Worm (Caenorhabditis elegans) whole organism, late embryonic: ENCODE results near the gene C08E8.2.

Experiments used
- F13H6.1 ChIP-seq: sonication (generic microtip); optimal IDR thresholded peaks from 2 replicates; lab custom pipeline; 2016; ENCODE audit warnings: missing genetic modification characterization, missing compliant biosample characterization
- K02D7.2 ChIP-seq: sonication (generic microtip); optimal IDR thresholded peaks from 2 replicates; lab custom pipeline; 2017; ENCODE audit warnings: mild to moderate bottlenecking, missing genetic modification characterization, missing compliant biosample characterization
- ahr-1 ChIP-seq: sonication (generic microtip); optimal IDR thresholded peaks from 2 replicates; lab custom pipeline; 2016; ENCODE audit warnings: missing genetic modification characterization, missing compliant biosample characterization
- ama-1 ChIP-seq: fragments of 150-350 bp; optimal IDR thresholded peaks from 2 replicates; lab custom pipeline; 2014
- ceh-18 ChIP-seq: sonication (generic microtip); optimal IDR thresholded peaks from 2 replicates; lab custom pipeline; 2016; ENCODE audit warnings: missing genetic modification characterization, missing compliant biosample characterization
- ceh-22 ChIP-seq: sonication (generic microtip); optimal IDR thresholded peaks from 2 replicates; lab custom pipeline; 2017; ENCODE audit warnings: missing biosample characterization, missing genetic modification characterization
- ceh-24 ChIP-seq: sonication (generic microtip); optimal IDR thresholded peaks from 2 replicates; lab custom pipeline; 2016; ENCODE audit warnings: mild to moderate bottlenecking, missing genetic modification characterization, missing compliant biosample characterization
- ceh-30 ChIP-seq: fragments of 150-350 bp; optimal IDR thresholded peaks from 2 replicates; lab custom pipeline; 2014; ENCODE audit warnings: missing biosample characterization, missing genetic modification characterization
- ceh-31 ChIP-seq: sonication (generic microtip); optimal IDR thresholded peaks from 2 replicates; lab custom pipeline; 2016; ENCODE audit warnings: missing genetic modification characterization, missing compliant biosample characterization
- ceh-34 ChIP-seq: sonication (generic microtip); optimal IDR thresholded peaks from 2 replicates; lab custom pipeline; 2016; ENCODE audit warnings: mild to moderate bottlenecking, missing genetic modification characterization, missing compliant biosample characterization
- ceh-45 ChIP-seq: fragments of 200-800 bp; sonication (Bioruptor generic); IDR thresholded peaks from 2 replicates; pipeline ENCODE4 v1.3.6; 2022; ENCODE audit warnings: missing genetic modification reagents, missing genetic modification characterization, missing compliant biosample characterization
- ceh-9 ChIP-seq: sonication (generic microtip); optimal IDR thresholded peaks from 2 replicates; lab custom pipeline; 2016; ENCODE audit warnings: mild to moderate bottlenecking, missing genetic modification characterization, inconsistent platforms, missing compliant biosample characterization
- elt-2 ChIP-seq: sonication (generic microtip); optimal IDR thresholded peaks from 2 replicates; lab custom pipeline; 2016; ENCODE audit warnings: missing genetic modification reagents, missing genetic modification characterization, missing compliant biosample characterization
- elt-4 ChIP-seq: sonication (generic microtip); optimal IDR thresholded peaks from 2 replicates; lab custom pipeline; 2016; ENCODE audit warnings: missing genetic modification characterization, missing compliant biosample characterization
- fax-1 ChIP-seq: sonication (generic microtip); optimal IDR thresholded peaks from 2 replicates; lab custom pipeline; 2016; ENCODE audit warnings: missing genotype, missing genetic modification characterization, missing compliant biosample characterization
- fkh-6 ChIP-seq: sonication (generic microtip); optimal IDR thresholded peaks from 2 replicates; lab custom pipeline; 2016; ENCODE audit warnings: missing genetic modification characterization, missing compliant biosample characterization
- gmeb-2 ChIP-seq: sonication (generic microtip); optimal IDR thresholded peaks from 2 replicates; lab custom pipeline; 2016; ENCODE audit warnings: missing genetic modification characterization, inconsistent platforms, missing compliant biosample characterization
- hlh-15 ChIP-seq: sonication (generic microtip); optimal IDR thresholded peaks from 2 replicates; lab custom pipeline; 2016; ENCODE audit warnings: missing genetic modification characterization, missing compliant biosample characterization
- hlh-30 ChIP-seq: sonication (generic microtip); optimal IDR thresholded peaks from 2 replicates; lab custom pipeline; 2017; ENCODE audit warnings: antibody characterized with exemption, missing genetic modification characterization, missing compliant biosample characterization; ENCODE audit not compliant: insufficient read depth
- hlh-8 ChIP-seq: sonication (generic microtip); optimal IDR thresholded peaks from 2 replicates; lab custom pipeline; 2016; ENCODE audit warnings: missing genotype, missing genetic modification characterization, missing compliant biosample characterization
- lim-6 ChIP-seq: sonication (generic microtip); optimal IDR thresholded peaks from 2 replicates; lab custom pipeline; 2016; ENCODE audit warnings: missing genetic modification characterization, missing compliant biosample characterization
- madf-2 ChIP-seq: sonication (generic microtip); optimal IDR thresholded peaks from 2 replicates; lab custom pipeline; 2017; ENCODE audit warnings: missing genetic modification characterization, missing compliant biosample characterization
- mec-3 ChIP-seq: sonication (generic microtip); optimal IDR thresholded peaks from 2 replicates; lab custom pipeline; 2016; ENCODE audit warnings: borderline replicate concordance, missing genetic modification characterization, missing compliant biosample characterization
- nhr-11 ChIP-seq: fragments of 150-350 bp; optimal IDR thresholded peaks from 2 replicates; lab custom pipeline; 2014; ENCODE audit warnings: missing biosample characterization, missing genetic modification characterization
- nhr-232 ChIP-seq: sonication (generic microtip); optimal IDR thresholded peaks from 2 replicates; lab custom pipeline; 2016; ENCODE audit warnings: missing genetic modification characterization, missing compliant biosample characterization
- pag-3 ChIP-seq: sonication (generic microtip); optimal IDR thresholded peaks from 2 replicates; lab custom pipeline; 2016; ENCODE audit warnings: missing compliant biosample characterization, missing genetic modification characterization, borderline replicate concordance
- pros-1 ChIP-seq: fragments of 150-350 bp; optimal IDR thresholded peaks from 2 replicates; lab custom pipeline; 2014; ENCODE audit warnings: missing biosample characterization, missing genetic modification reagents, missing genetic modification characterization
- ref-2 ChIP-seq: sonication (generic microtip); optimal IDR thresholded peaks from 2 replicates; lab custom pipeline; 2016; ENCODE audit warnings: missing genetic modification characterization, missing compliant biosample characterization
- rnt-1 ChIP-seq: sonication (generic microtip); optimal IDR thresholded peaks from 2 replicates; lab custom pipeline; 2016; ENCODE audit warnings: missing genetic modification characterization, missing compliant biosample characterization
- sox-2 ChIP-seq: fragments of 200-800 bp; sonication (Bioruptor generic); IDR thresholded peaks from 2 replicates; pipeline ENCODE4 v1.3.6; 2022; ENCODE audit warnings: missing genetic modification reagents, missing genetic modification characterization, missing compliant biosample characterization
- tbx-2 ChIP-seq: sonication (generic microtip); optimal IDR thresholded peaks from 2 replicates; lab custom pipeline; 2016; ENCODE audit warnings: missing genetic modification characterization, missing compliant biosample characterization
- ttx-3 ChIP-seq: sonication (generic microtip); optimal IDR thresholded peaks from 2 replicates; lab custom pipeline; 2016; ENCODE audit warnings: missing genetic modification reagents, missing genetic modification characterization, missing compliant biosample characterization
- unc-55 ChIP-seq: sonication (generic microtip); optimal IDR thresholded peaks from 2 replicates; lab custom pipeline; 2017; ENCODE audit warnings: missing biosample characterization, missing genetic modification reagents, missing genetic modification characterization
- zip-5 ChIP-seq: sonication (generic microtip); optimal IDR thresholded peaks from 2 replicates; lab custom pipeline; 2016; ENCODE audit warnings: missing genetic modification characterization, missing compliant biosample characterization

The C08E8.2 gene

ce11 chrV:18359888-18360287 is 4.2 kb upstream of the C08E8.2 start, which contains the start of gene C08E8.5:
Gene C08E8.5 (minus strand): TSS chrV:18359988.
- TF ChIP-seq madf-2 = no peak
- TF ChIP-seq mec-3 = no peak
- TF ChIP-seq ceh-45 = no peak

- TF ChIP-seq ceh-24 (tag; lab: Kevin White, UChicago) = no peak
- TF ChIP-seq fax-1 (tag; lab: Kevin White, UChicago) = no peak
- TF ChIP-seq ceh-30 (tag; lab: Kevin White, UChicago) = peak; percentile 28
- TF ChIP-seq nhr-11 (tag; lab: Kevin White, UChicago) = no peak
Measured at ce11 chrV:18354299-18354698, 1.3 kb downstream of the C08E8.2 start.

- TF ChIP-seq ref-2 (tag; lab: Kevin White, UChicago) (no peak), K02D7.2 (tag; lab: Kevin White, UChicago) (no peak), ceh-24 (tag; lab: Kevin White, UChicago) (no peak), pros-1 (tag; lab: Kevin White, UChicago) (no peak), mec-3 (no peak), ceh-45 (no peak), hlh-30 (no peak), sox-2 (GFP tag; lab: Robert Waterston, UW) (no peak), zip-5 (tag; lab: Kevin White, UChicago) (no peak), ahr-1 (tag; lab: Kevin White, UChicago) (no peak), nhr-11 (tag; lab: Kevin White, UChicago) (no peak), ceh-34 (tag; lab: Kevin White, UChicago) (no peak), F13H6.1 (tag; lab: Kevin White, UChicago) (no peak), ceh-9 (tag; lab: Kevin White, UChicago) (no peak), unc-55 (GFP tag; lab: Kevin White, UChicago) (no peak), rnt-1 (tag; lab: Kevin White, UChicago) (no peak), ceh-22 (tag; lab: Kevin White, UChicago) (no peak), ama-1 (lab: Kevin White, UChicago) (no peak)
Measured at ce11 chrV:18350721-18351120, 4.9 kb downstream of the C08E8.2 start, which contains the start of gene C08E8.11. Gene C08E8.11 (plus strand): TSS chrV:18351021.

ce11 chrV:18350046-18350445 is 5.6 kb downstream of the C08E8.2 start, which contains the start of gene C08E8.3:
Gene C08E8.3 (plus strand): TSS chrV:18350129.
- no peak for TF ChIP-seq ceh-18 (tag; lab: Kevin White, UChicago)
- no peak for TF ChIP-seq ama-1 (lab: Kevin White, UChicago)
- no peak for TF ChIP-seq pag-3 (tag; lab: Kevin White, UChicago)
- TF ChIP-seq ceh-9 (tag; lab: Kevin White, UChicago) = no peak
- TF ChIP-seq elt-2 (tag; lab: Kevin White, UChicago) = no peak
- TF ChIP-seq ceh-31 (tag; lab: Kevin White, UChicago) = no peak
- TF ChIP-seq fax-1 (tag; lab: Kevin White, UChicago) = no peak
- no peak for TF ChIP-seq madf-2

- TF ChIP-seq elt-2 (tag; lab: Kevin White, UChicago) (peak; percentile 99), sox-2 (GFP tag; lab: Robert Waterston, UW) (no peak), lim-6 (tag; lab: Kevin White, UChicago) (no peak), ceh-24 (tag; lab: Kevin White, UChicago) (no peak), ceh-30 (tag; lab: Kevin White, UChicago) (no peak), fkh-6 (tag; lab: Kevin White, UChicago) (no peak), ttx-3 (no peak)
Measured at ce11 chrV:18346080-18346479, 9.6 kb downstream of the C08E8.2 start.

ce11 chrV:18344194-18344593 is 11.4 kb downstream of the C08E8.2 start:
- TF ChIP-seq sox-2 (GFP tag; lab: Robert Waterston, UW) (no peak), tbx-2 (no peak), ceh-34 (tag; lab: Kevin White, UChicago) (no peak), gmeb-2 (tag; lab: Kevin White, UChicago) (no peak), hlh-8 (tag; lab: Kevin White, UChicago) (no peak), nhr-232 (tag; lab: Kevin White, UChicago) (no peak), hlh-15 (tag; lab: Kevin White, UChicago) (no peak), elt-2 (tag; lab: Kevin White, UChicago) (no peak), lim-6 (tag; lab: Kevin White, UChicago) (no peak), ceh-18 (tag; lab: Kevin White, UChicago) (no peak), elt-4 (tag; lab: Kevin White, UChicago) (no peak)
